Worm (Caenorhabditis elegans) whole organism, late embryonic: Measurements from ENCODE around the gene bus-8A.
A peak's percentile ranks its signal among the peaks of the same experiment; 100 is the strongest.

Experiments used
- C38D4.7 ChIP-seq: fragments of 200-800 bp; sonication (Bioruptor generic); optimal IDR thresholded peaks from 2 replicates; lab custom pipeline; 2018; ENCODE audit warnings: mild to moderate bottlenecking, missing genetic modification characterization, moderate library complexity, missing compliant biosample characterization
- F13H6.1 ChIP-seq: sonication (generic microtip); optimal IDR thresholded peaks from 2 replicates; lab custom pipeline; 2016; ENCODE audit warnings: missing genetic modification characterization, missing compliant biosample characterization
- K09A11.1 ChIP-seq: sonication (generic microtip); optimal IDR thresholded peaks from 2 replicates; lab custom pipeline; 2017; ENCODE audit warnings: antibody characterized with exemption, mild to moderate bottlenecking, missing genetic modification characterization, missing compliant biosample characterization; ENCODE audit not compliant: insufficient read depth
- T23F11.4 ChIP-seq: fragments of 200-800 bp; sonication (Bioruptor generic); optimal IDR thresholded peaks from 2 replicates; lab custom pipeline; 2018; ENCODE audit warnings: mild to moderate bottlenecking, missing genetic modification characterization, missing compliant biosample characterization
- ahr-1 ChIP-seq: sonication (generic microtip); optimal IDR thresholded peaks from 2 replicates; lab custom pipeline; 2016; ENCODE audit warnings: missing genetic modification characterization, missing compliant biosample characterization
- ama-1 ChIP-seq: fragments of 150-350 bp; optimal IDR thresholded peaks from 2 replicates; lab custom pipeline; 2014
- ceh-14 ChIP-seq: sonication (generic microtip); optimal IDR thresholded peaks from 2 replicates; lab custom pipeline; 2016; ENCODE audit warnings: missing genotype, missing genetic modification characterization, missing compliant biosample characterization
- ceh-19 ChIP-seq: fragments of 200-800 bp; sonication (Bioruptor generic); optimal IDR thresholded peaks from 2 replicates; lab custom pipeline; 2018; ENCODE audit warnings: mild to moderate bottlenecking, missing genetic modification characterization, missing compliant biosample characterization
- ceh-22 ChIP-seq: sonication (generic microtip); optimal IDR thresholded peaks from 2 replicates; lab custom pipeline; 2017; ENCODE audit warnings: missing biosample characterization, missing genetic modification characterization
- ceh-31 ChIP-seq: sonication (generic microtip); optimal IDR thresholded peaks from 2 replicates; lab custom pipeline; 2016; ENCODE audit warnings: missing genetic modification characterization, missing compliant biosample characterization
- ceh-34 ChIP-seq: sonication (generic microtip); optimal IDR thresholded peaks from 2 replicates; lab custom pipeline; 2016; ENCODE audit warnings: mild to moderate bottlenecking, missing genetic modification characterization, missing compliant biosample characterization
- ceh-48 ChIP-seq: sonication (generic microtip); optimal IDR thresholded peaks from 2 replicates; lab custom pipeline; 2016; ENCODE audit warnings: missing genetic modification characterization, inconsistent platforms, missing compliant biosample characterization
- dmd-4 ChIP-seq: sonication (generic microtip); optimal IDR thresholded peaks from 2 replicates; lab custom pipeline; 2016; ENCODE audit warnings: borderline replicate concordance, missing genetic modification characterization, missing compliant biosample characterization
- dve-1 ChIP-seq: sonication (generic microtip); optimal IDR thresholded peaks from 2 replicates; lab custom pipeline; 2017; ENCODE audit warnings: antibody characterized with exemption, mild to moderate bottlenecking, missing genetic modification characterization, missing compliant biosample characterization
- elt-4 ChIP-seq: sonication (generic microtip); optimal IDR thresholded peaks from 2 replicates; lab custom pipeline; 2016; ENCODE audit warnings: missing genetic modification characterization, missing compliant biosample characterization
- eyg-1 ChIP-seq: sonication (generic microtip); optimal IDR thresholded peaks from 2 replicates; lab custom pipeline; 2016; ENCODE audit warnings: missing genotype, missing genetic modification characterization, missing compliant biosample characterization
- fax-1 ChIP-seq: sonication (generic microtip); optimal IDR thresholded peaks from 2 replicates; lab custom pipeline; 2016; ENCODE audit warnings: missing genotype, missing genetic modification characterization, missing compliant biosample characterization
- gmeb-2 ChIP-seq: sonication (generic microtip); optimal IDR thresholded peaks from 2 replicates; lab custom pipeline; 2016; ENCODE audit warnings: missing genetic modification characterization, inconsistent platforms, missing compliant biosample characterization
- hlh-30 ChIP-seq: sonication (generic microtip); optimal IDR thresholded peaks from 2 replicates; lab custom pipeline; 2017; ENCODE audit warnings: antibody characterized with exemption, missing genetic modification characterization, missing compliant biosample characterization; ENCODE audit not compliant: insufficient read depth
- lin-11 ChIP-seq: fragments of 200-800 bp; sonication (Bioruptor generic); optimal IDR thresholded peaks from 2 replicates; lab custom pipeline; 2018; ENCODE audit warnings: mild to moderate bottlenecking, missing genetic modification characterization, missing compliant biosample characterization
- madf-2 ChIP-seq: sonication (generic microtip); optimal IDR thresholded peaks from 2 replicates; lab custom pipeline; 2017; ENCODE audit warnings: missing genetic modification characterization, missing compliant biosample characterization
- mec-3 ChIP-seq: sonication (generic microtip); optimal IDR thresholded peaks from 2 replicates; lab custom pipeline; 2016; ENCODE audit warnings: borderline replicate concordance, missing genetic modification characterization, missing compliant biosample characterization
- nhr-11 ChIP-seq: fragments of 150-350 bp; optimal IDR thresholded peaks from 2 replicates; lab custom pipeline; 2014; ENCODE audit warnings: missing biosample characterization, missing genetic modification characterization
- nhr-232 ChIP-seq: sonication (generic microtip); optimal IDR thresholded peaks from 2 replicates; lab custom pipeline; 2016; ENCODE audit warnings: missing genetic modification characterization, missing compliant biosample characterization
- odd-2 ChIP-seq: sonication (generic microtip); optimal IDR thresholded peaks from 2 replicates; lab custom pipeline; 2017; ENCODE audit warnings: antibody characterized with exemption, mild to moderate bottlenecking, missing genetic modification characterization, missing compliant biosample characterization
- pat-9 ChIP-seq: fragments of 200-800 bp; sonication (Bioruptor generic); optimal IDR thresholded peaks from 2 replicates; lab custom pipeline; 2018; ENCODE audit warnings: mild to moderate bottlenecking, missing genetic modification characterization, moderate library complexity, missing compliant biosample characterization
- pax-1 ChIP-seq: fragments of 150-350 bp; optimal IDR thresholded peaks from 2 replicates; lab custom pipeline; 2014; ENCODE audit warnings: missing biosample characterization, missing genetic modification characterization
- pha-4 ChIP-seq: fragments of 150-350 bp; optimal IDR thresholded peaks from 2 replicates; lab custom pipeline; 2018; ENCODE audit warnings: missing biosample characterization, missing genetic modification reagents, missing genetic modification characterization
- pros-1 ChIP-seq: fragments of 150-350 bp; optimal IDR thresholded peaks from 2 replicates; lab custom pipeline; 2014; ENCODE audit warnings: missing biosample characterization, missing genetic modification reagents, missing genetic modification characterization
- sox-4 ChIP-seq: sonication (generic microtip); optimal IDR thresholded peaks from 2 replicates; lab custom pipeline; 2017; ENCODE audit warnings: mild to moderate bottlenecking, missing genetic modification characterization, inconsistent platforms, missing compliant biosample characterization
- tbx-2 ChIP-seq: sonication (generic microtip); optimal IDR thresholded peaks from 2 replicates; lab custom pipeline; 2016; ENCODE audit warnings: missing genetic modification characterization, missing compliant biosample characterization
- tbx-7 ChIP-seq: sonication (generic microtip); optimal IDR thresholded peaks from 2 replicates; lab custom pipeline; 2016; ENCODE audit warnings: missing genotype, missing genetic modification characterization, missing compliant biosample characterization
- ttx-3 ChIP-seq: sonication (generic microtip); optimal IDR thresholded peaks from 2 replicates; lab custom pipeline; 2016; ENCODE audit warnings: missing genetic modification reagents, missing genetic modification characterization, missing compliant biosample characterization
- unc-3 ChIP-seq, 2 experiments: fragments of 200-800 bp in 1 of 2; sonication (Bioruptor generic) in 1 of 2; sonication (generic microtip) in 1 of 2; conservative IDR thresholded peaks in 1 of 2; optimal IDR thresholded peaks in 1 of 2; 2 replicates each; pipeline versions ENCODE4 v1.3.6 to Lab custom; 2016 to 2022; ENCODE audit warnings: missing compliant biosample characterization in 2 of 2, missing genetic modification characterization in 2 of 2, missing genetic modification reagents in 1 of 2
- zip-5 ChIP-seq: sonication (generic microtip); optimal IDR thresholded peaks from 2 replicates; lab custom pipeline; 2016; ENCODE audit warnings: missing genetic modification characterization, missing compliant biosample characterization

Gene bus-8A

DNA sequence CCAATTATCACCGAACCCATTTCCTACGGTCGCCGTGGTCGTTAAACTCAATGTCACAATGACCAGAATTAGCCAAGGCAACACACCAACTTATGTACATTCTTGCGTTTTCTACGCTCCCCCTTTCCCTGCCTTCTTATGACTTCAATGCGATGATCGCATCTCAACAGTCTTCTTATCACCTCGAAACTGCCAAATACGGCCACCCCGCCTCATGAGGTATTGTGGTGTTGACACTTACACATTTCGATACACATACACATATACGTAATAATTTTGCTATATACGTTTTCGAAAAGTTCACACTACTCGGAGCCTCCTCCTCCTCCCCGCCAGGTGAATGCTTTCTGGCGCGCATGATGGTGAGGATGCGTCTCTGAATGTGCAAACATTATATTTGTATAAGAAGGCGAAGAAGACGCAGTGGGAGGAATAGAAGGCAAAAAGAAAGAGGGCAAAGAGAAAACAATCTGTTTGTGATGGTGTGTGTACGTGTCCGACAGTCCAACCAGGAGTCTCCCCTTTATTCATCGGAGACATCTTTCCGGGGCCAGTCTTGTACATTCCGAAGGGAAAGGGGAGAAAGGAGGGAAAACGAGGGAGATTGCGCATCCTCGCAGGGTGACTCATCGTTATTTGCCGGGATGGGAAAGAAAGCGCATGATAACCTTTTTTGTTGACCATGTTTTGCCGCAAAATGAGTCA is 12.7 kb upstream of the bus-8A start (continued):
- TF ChIP-seq T23F11.4 (GFP tag; lab: Kevin White, UChicago) (no peak), tbx-2 (tag; lab: Kevin White, UChicago) (peak; percentile 68), nhr-11 (tag; lab: Kevin White, UChicago) (no peak), odd-2 (tag; lab: Kevin White, UChicago) (no peak), unc-3 (GFP tag; conservative IDR thresholded peaks at IDR 0.05; lab: Robert Waterston, UW) (no peak), unc-3 (tag; optimal IDR thresholded peaks at IDR 0.05; lab: Kevin White, UChicago) (no peak), ama-1 (lab: Kevin White, UChicago) (peak; percentile 74), ceh-31 (tag; lab: Kevin White, UChicago) (no peak), nhr-232 (tag; lab: Kevin White, UChicago) (no peak), pat-9 (tag; lab: Kevin White, UChicago) (no peak), F13H6.1 (tag; lab: Kevin White, UChicago) (peak; percentile 38), zip-5 (tag; lab: Kevin White, UChicago) (no peak), ahr-1 (tag; lab: Kevin White, UChicago) (no peak), mec-3 (tag; lab: Kevin White, UChicago) (no peak), madf-2 (tag; lab: Kevin White, UChicago) (no peak), dve-1 (tag; lab: Kevin White, UChicago) (no peak), ceh-48 (tag; lab: Kevin White, UChicago) (no peak)
- TF ChIP-seq, all 69 proteins: peak for 15

DNA sequence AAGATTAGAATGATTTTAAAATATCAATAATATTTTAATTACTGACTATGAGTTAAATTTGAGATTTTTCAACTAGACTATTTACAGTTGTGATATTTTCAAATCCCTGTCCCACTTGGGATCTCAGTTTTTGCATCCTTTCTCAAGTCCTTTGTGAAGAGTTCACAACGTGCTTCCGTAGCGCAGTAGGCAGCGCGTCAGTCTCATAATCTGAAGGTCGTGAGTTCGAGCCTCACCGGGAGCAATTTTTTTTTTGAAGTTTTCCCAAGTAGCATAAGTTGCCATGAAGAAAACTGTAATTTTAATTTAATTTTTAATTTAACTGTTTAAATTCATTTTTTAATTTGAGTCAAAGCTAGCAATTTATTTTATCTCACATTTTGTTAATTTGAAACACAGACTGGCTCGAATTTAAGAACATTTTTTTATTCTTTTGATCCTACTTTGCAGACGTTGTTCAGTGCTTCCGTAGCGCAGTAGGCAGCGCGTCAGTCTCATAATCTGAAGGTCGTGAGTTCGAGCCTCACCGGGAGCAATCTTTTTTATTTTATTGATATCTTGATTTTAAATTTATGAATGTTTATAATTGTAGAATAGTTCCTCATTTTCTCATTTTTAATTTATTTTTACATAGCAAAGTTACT is 7.3 kb upstream of the bus-8A start:
- peak; percentile 11 for TF ChIP-seq C38D4.7 (GFP tag; lab: Kevin White, UChicago)
- no peak for TF ChIP-seq elt-4 (tag; lab: Kevin White, UChicago)
- no peak for TF ChIP-seq eyg-1
- no peak for TF ChIP-seq pros-1 (tag; lab: Kevin White, UChicago)

DNA sequence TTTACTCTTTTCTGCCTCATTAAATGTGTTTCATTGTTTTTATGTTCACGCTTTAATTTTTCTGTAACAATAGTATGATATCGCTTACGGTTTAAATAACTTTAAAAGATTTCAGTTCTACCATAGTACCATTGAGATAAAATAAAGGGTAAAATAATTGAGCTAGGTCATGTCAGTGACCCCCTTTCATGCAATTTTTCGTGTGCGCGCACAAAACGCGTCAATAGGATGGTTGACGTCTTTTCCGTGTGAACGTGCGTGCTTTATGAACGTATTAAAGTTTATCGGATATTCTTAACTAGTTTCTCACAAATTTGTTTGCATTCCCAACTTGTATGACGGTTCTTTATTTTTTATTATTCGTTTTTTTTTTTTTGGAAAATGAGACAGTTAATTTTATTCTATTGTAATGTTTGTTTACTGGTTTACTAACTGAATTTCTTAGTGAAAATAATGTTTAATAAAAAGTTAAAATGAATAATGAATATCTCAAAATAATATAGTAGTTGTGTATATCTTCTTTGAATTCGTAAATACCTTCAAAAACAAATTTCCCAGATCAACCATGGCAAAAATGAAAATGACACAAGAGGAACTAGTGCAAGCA is 6.7 kb upstream of the bus-8A start, which contains the start of gene C25F6.1:
C25F6.1 (plus strand) TSS at position 557 of the 607 bp plus-strand sequence.
- TF ChIP-seq C38D4.7 (GFP tag; lab: Kevin White, UChicago): no peak
- TF ChIP-seq ceh-22 (tag; lab: Kevin White, UChicago): no peak
- no peak for TF ChIP-seq lin-11 (tag; lab: Kevin White, UChicago)
- TF ChIP-seq pha-4 (tag; lab: Kevin White, UChicago): no peak
- TF ChIP-seq unc-3 (GFP tag; conservative IDR thresholded peaks at IDR 0.05; lab: Robert Waterston, UW): no peak
- TF ChIP-seq unc-3 (tag; optimal IDR thresholded peaks at IDR 0.05; lab: Kevin White, UChicago): no peak
- no peak for TF ChIP-seq ahr-1 (tag; lab: Kevin White, UChicago)
- no peak for TF ChIP-seq F13H6.1 (tag; lab: Kevin White, UChicago)
- TF ChIP-seq fax-1 (tag; lab: Kevin White, UChicago): no peak
- no peak for TF ChIP-seq tbx-7
- no peak for TF ChIP-seq pax-1
- TF ChIP-seq hlh-30 (tag; lab: Kevin White, UChicago): no peak
- TF ChIP-seq gmeb-2 (tag; lab: Kevin White, UChicago): no peak
- TF ChIP-seq ceh-19 (GFP tag; lab: Kevin White, UChicago): no peak
- no peak for TF ChIP-seq ceh-14 (tag; lab: Kevin White, UChicago)
- TF ChIP-seq madf-2 (tag; lab: Kevin White, UChicago): no peak
- no peak for TF ChIP-seq K09A11.1 (tag; lab: Kevin White, UChicago)
- TF ChIP-seq dmd-4: no peak
- TF ChIP-seq ceh-34 (tag; lab: Kevin White, UChicago): no peak
- no peak for TF ChIP-seq ttx-3 (tag; lab: Kevin White, UChicago)
- no peak for TF ChIP-seq sox-4
